Worm (Caenorhabditis elegans): ENCODE data around the gene obr-2.

- TF ChIP-seq Y53G8AR.9 (GFP tag; conservative IDR thresholded peaks at IDR 0.05) (no peak), somi-1 (GFP tag; optimal IDR thresholded peaks at IDR 0.05) (no peak), cebp-1 (GFP tag; IDR thresholded peaks at IDR 0.05) (no peak), cebp-1 (tag; optimal IDR thresholded peaks at IDR 0.05) (no peak)
Observed at ce11 chrV:14979937-14980336, 34.1 kb downstream of the obr-2 start, which contains the start of gene xbx-1.
